Worm (Caenorhabditis elegans) whole organism, young adult: ENCODE data around the gene dmd-7.

Experiments
- C06A6.2 ChIP-seq: fragments of 200-800 bp; sonication (Bioruptor generic); conservative IDR thresholded peaks from 2 replicates; pipeline ENCODE4 v1.3.6; 2022; ENCODE audit warnings: missing genetic modification characterization, missing compliant biosample characterization
- D2030.7 ChIP-seq: fragments of 200-800 bp; sonication (Bioruptor generic); IDR thresholded peaks from 2 replicates; pipeline ENCODE4 v1.3.6; 2022; ENCODE audit warnings: missing genetic modification reagents, missing genetic modification characterization, missing compliant biosample characterization
- Y56A3A.18 ChIP-seq: fragments of 200-800 bp; sonication (Bioruptor generic); IDR thresholded peaks from 2 replicates; pipeline ENCODE4 v1.3.6; 2022; ENCODE audit warnings: missing genetic modification reagents, missing genetic modification characterization, missing compliant biosample characterization
- ZK185.1 ChIP-seq: sonication (generic microtip); optimal IDR thresholded peaks from 2 replicates; lab custom pipeline; 2016; ENCODE audit warnings: mild to moderate bottlenecking, missing genetic modification characterization, missing compliant biosample characterization; ENCODE audit not compliant: poor library complexity, severe bottlenecking
- ama-1 ChIP-seq, 3 experiments: fragments of 150-350 bp in 1 of 3; sonication (generic microtip) in 2 of 3; optimal IDR thresholded peaks; 2 replicates each; lab custom pipeline; 2014 to 2018; ENCODE audit warnings: missing biosample characterization in 2 of 3, missing genetic modification characterization in 2 of 3, missing genetic modification reagents in 2 of 3
- atf-7 ChIP-seq: sonication (generic microtip); optimal IDR thresholded peaks from 2 replicates; lab custom pipeline; 2017; ENCODE audit warnings: mild to moderate bottlenecking, missing genetic modification characterization, missing compliant biosample characterization
- ccch-3 ChIP-seq: fragments of 200-800 bp; sonication (Bioruptor generic); optimal IDR thresholded peaks from 2 replicates; lab custom pipeline; 2018; ENCODE audit warnings: mild to moderate bottlenecking, missing genetic modification characterization, missing compliant biosample characterization
- ceh-100 ChIP-seq: fragments of 200-800 bp; sonication (Bioruptor generic); IDR thresholded peaks from 2 replicates; pipeline ENCODE4 v1.3.6; 2022; ENCODE audit warnings: missing genetic modification reagents, missing genetic modification characterization, missing compliant biosample characterization
- ceh-40 ChIP-seq: fragments of 200-800 bp; sonication (Bioruptor generic); IDR thresholded peaks from 2 replicates; pipeline ENCODE4 v1.3.6; 2022; ENCODE audit warnings: missing genetic modification characterization, missing compliant biosample characterization
- ceh-58 ChIP-seq: fragments of 200-800 bp; sonication (Bioruptor generic); IDR thresholded peaks from 2 replicates; pipeline ENCODE4 v1.3.6; 2022; ENCODE audit warnings: missing genetic modification characterization, missing compliant biosample characterization
- ceh-91 ChIP-seq: fragments of 200-800 bp; sonication (Bioruptor generic); IDR thresholded peaks from 2 replicates; pipeline ENCODE4 v1.3.6; 2022; ENCODE audit warnings: missing genetic modification reagents, missing genetic modification characterization, missing compliant biosample characterization
- chd-7 ChIP-seq: sonication (generic microtip); optimal IDR thresholded peaks from 2 replicates; lab custom pipeline; 2016; ENCODE audit warnings: mild to moderate bottlenecking, missing genetic modification characterization, moderate library complexity, missing compliant biosample characterization
- dox-1 ChIP-seq: fragments of 200-800 bp; sonication (Bioruptor generic); IDR thresholded peaks from 2 replicates; pipeline ENCODE4 v1.3.6; 2022; ENCODE audit warnings: missing genetic modification reagents, missing genetic modification characterization, missing compliant biosample characterization
- dpff-1 ChIP-seq: sonication (generic microtip); optimal IDR thresholded peaks from 2 replicates; lab custom pipeline; 2017; ENCODE audit warnings: mild to moderate bottlenecking, missing genetic modification characterization, missing compliant biosample characterization
- efl-1 ChIP-seq: fragments of 150-350 bp; optimal IDR thresholded peaks from 2 replicates; lab custom pipeline; 2014; ENCODE audit warnings: missing biosample characterization, missing genetic modification reagents, missing genetic modification characterization
- egl-18 ChIP-seq: fragments of 200-800 bp; sonication (Bioruptor generic); IDR thresholded peaks from 2 replicates; pipeline ENCODE4 v1.3.6; 2022; ENCODE audit warnings: missing genetic modification reagents, missing genetic modification characterization, missing compliant biosample characterization
- ekl-4 ChIP-seq: fragments of 200-800 bp; sonication (Bioruptor generic); IDR thresholded peaks from 2 replicates; pipeline ENCODE4 v1.3.6; 2022; ENCODE audit warnings: missing genetic modification reagents, missing genetic modification characterization, missing compliant biosample characterization
- gei-17 ChIP-seq: fragments of 200-800 bp; sonication (Bioruptor generic); optimal IDR thresholded peaks from 2 replicates; lab custom pipeline; 2018; ENCODE audit warnings: mild to moderate bottlenecking, missing genetic modification characterization, missing compliant biosample characterization
- hlh-12 ChIP-seq: sonication (generic microtip); optimal IDR thresholded peaks from 2 replicates; lab custom pipeline; 2016; ENCODE audit warnings: missing genetic modification characterization, missing compliant biosample characterization
- hmg-1.2 ChIP-seq: fragments of 200-800 bp; sonication (Bioruptor generic); IDR thresholded peaks from 2 replicates; pipeline ENCODE4 v1.3.6; 2022; ENCODE audit warnings: missing genetic modification reagents, missing genetic modification characterization, missing compliant biosample characterization
- let-607 ChIP-seq, 2 experiments: fragments of 200-800 bp in 1 of 2; sonication (Bioruptor generic) in 1 of 2; sonication (generic microtip) in 1 of 2; optimal IDR thresholded peaks; 2 replicates each; lab custom pipeline; 2016 to 2018; ENCODE audit warnings: mild to moderate bottlenecking in 2 of 2, missing compliant biosample characterization in 2 of 2, missing genetic modification characterization in 2 of 2, moderate library complexity in 2 of 2, missing genotype in 1 of 2
- lir-1 ChIP-seq: fragments of 200-800 bp; sonication (Bioruptor generic); conservative IDR thresholded peaks from 2 replicates; pipeline ENCODE4 v1.3.6; 2022; ENCODE audit warnings: missing genetic modification reagents, missing genetic modification characterization, missing compliant biosample characterization
- lsy-27 ChIP-seq: sonication (generic microtip); optimal IDR thresholded peaks from 2 replicates; lab custom pipeline; 2017; ENCODE audit warnings: missing genetic modification characterization, mild to moderate bottlenecking, missing compliant biosample characterization, antibody characterized with exemption, missing genotype, borderline replicate concordance; ENCODE audit not compliant: insufficient read depth
- mxl-1 ChIP-seq: sonication (generic microtip); optimal IDR thresholded peaks from 2 replicates; lab custom pipeline; 2016; ENCODE audit warnings: missing genetic modification characterization, missing compliant biosample characterization
- nhr-179 ChIP-seq: sonication (generic microtip); optimal IDR thresholded peaks from 2 replicates; lab custom pipeline; 2016; ENCODE audit warnings: mild to moderate bottlenecking, missing genetic modification characterization, missing compliant biosample characterization
- nhr-80 ChIP-seq: sonication (generic microtip); optimal IDR thresholded peaks from 2 replicates; lab custom pipeline; 2016; ENCODE audit warnings: missing genetic modification characterization, missing compliant biosample characterization
- snpc-3.4 ChIP-seq: sonication (generic microtip); optimal IDR thresholded peaks from 2 replicates; lab custom pipeline; 2017; ENCODE audit warnings: missing genetic modification characterization, mild to moderate bottlenecking, missing compliant biosample characterization, antibody characterized with exemption, moderate library complexity, missing genotype, missing genetic modification reagents
- zfh-2 ChIP-seq: fragments of 200-800 bp; sonication (Bioruptor generic); conservative IDR thresholded peaks from 2 replicates; pipeline ENCODE4 v1.3.6; 2022; ENCODE audit warnings: missing genetic modification reagents, missing genetic modification characterization, missing compliant biosample characterization
- ztf-18 ChIP-seq: sonication (generic microtip); optimal IDR thresholded peaks from 2 replicates; lab custom pipeline; 2016; ENCODE audit warnings: missing genotype, mild to moderate bottlenecking, missing genetic modification characterization, missing compliant biosample characterization
- ztf-3 ChIP-seq: fragments of 200-800 bp; sonication (Bioruptor generic); optimal IDR thresholded peaks from 2 replicates; lab custom pipeline; 2018; ENCODE audit warnings: mild to moderate bottlenecking, missing genetic modification characterization, missing compliant biosample characterization
- ztf-6 ChIP-seq: fragments of 200-800 bp; sonication (Bioruptor generic); IDR thresholded peaks from 2 replicates; pipeline ENCODE4 v1.3.6; 2022; ENCODE audit warnings: missing genetic modification reagents, missing genetic modification characterization, missing compliant biosample characterization

The dmd-7 gene

DNA sequence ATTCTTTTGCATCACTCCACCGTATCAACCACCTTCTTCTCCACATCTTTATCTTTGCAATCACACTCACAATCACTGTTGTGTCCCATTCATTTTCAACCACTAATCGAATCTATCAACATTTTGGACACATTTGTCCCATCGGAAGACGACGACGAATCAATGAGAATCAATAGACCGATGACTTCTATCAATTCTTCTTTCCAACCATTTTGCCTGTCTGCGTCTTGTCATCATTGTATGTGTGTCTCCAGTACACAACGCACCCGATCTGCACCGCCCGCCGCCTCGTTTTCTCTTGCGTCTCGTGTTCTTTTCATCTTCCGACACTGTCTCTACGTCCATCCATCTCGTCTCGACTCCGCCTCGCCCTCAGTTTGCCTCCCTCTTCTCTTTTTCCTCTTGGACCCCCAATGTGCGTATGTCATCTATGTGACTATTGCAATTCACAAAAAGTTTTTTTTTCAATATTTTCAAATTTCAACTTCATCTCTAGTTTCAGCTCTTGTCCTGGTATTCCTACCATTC, at the start of gene dmd-7 (continued):
- TF ChIP-seq ekl-4 (GFP tag; lab: Robert Waterston, UW) (no peak), chd-7 (tag; lab: Kevin White, UChicago) (peak; percentile 85), Y56A3A.18 (no peak)

DNA sequence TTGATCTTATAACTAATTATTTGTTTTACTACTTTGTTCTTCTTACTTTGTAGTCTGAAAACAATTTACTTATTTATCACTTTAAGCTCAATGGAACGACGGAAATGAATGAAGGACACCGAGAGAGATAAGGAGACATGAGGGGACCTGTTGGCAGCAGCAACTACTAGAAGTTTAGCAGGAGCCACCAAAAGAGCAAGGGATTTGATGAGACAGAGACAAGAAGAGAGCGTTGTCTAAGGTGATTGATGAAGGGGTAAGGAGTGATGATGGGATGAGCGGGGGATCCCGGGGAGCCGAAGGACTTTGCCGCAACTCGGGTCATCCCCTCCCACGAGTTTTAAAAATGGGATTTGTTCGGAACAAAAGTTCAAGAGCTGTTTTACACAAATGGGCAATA, 44.2 kb upstream of the dmd-7 start, which contains the start of gene ttn-1:
Gene ttn-1 (minus strand): TSS at position 60 of the 400 bp plus-strand sequence.
- TF ChIP-seq lsy-27 (tag; lab: Kevin White, UChicago) (no peak), ztf-18 (tag; lab: Kevin White, UChicago) (no peak), egl-18 (0 out of 2 replicates have a peak, but pooled peaks have one; percentile 62), let-607 (tag; optimal IDR thresholded peaks at IDR 0.05; lab: Kevin White, UChicago) (no peak)

DNA sequence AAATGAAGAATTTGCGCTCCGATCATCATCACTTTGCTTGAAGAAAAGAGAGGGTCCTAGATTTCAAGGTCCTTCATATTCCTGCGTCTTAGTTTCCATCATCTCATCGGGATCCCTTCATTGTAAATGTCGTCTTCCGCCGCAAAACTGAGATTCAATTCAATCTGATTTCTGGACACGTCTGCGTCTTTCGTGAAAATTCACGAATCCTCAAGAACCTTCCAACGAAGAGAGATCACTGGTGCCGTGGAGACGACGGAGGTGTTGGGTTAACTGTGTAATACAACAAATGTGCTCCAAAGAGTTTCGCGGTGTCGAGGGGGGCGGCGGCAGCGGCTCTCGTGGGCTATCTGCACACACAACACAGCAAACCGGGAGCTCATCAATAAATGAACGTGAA, 42.7 kb upstream of the dmd-7 start:
- TF ChIP-seq zfh-2 (0 out of 2 replicates have a peak, but pooled peaks have one; percentile 25), atf-7 (tag; lab: Kevin White, UChicago) (no peak), dox-1 (GFP tag; lab: Robert Waterston, UW) (no peak), ceh-91 (no peak), mxl-1 (no peak), hmg-1.2 (peak; percentile 11; the same call in 1 of the 2 replicates), hlh-12 (tag; lab: Kevin White, UChicago) (no peak), efl-1 (GFP tag; lab: Kevin White, UChicago) (no peak)

DNA sequence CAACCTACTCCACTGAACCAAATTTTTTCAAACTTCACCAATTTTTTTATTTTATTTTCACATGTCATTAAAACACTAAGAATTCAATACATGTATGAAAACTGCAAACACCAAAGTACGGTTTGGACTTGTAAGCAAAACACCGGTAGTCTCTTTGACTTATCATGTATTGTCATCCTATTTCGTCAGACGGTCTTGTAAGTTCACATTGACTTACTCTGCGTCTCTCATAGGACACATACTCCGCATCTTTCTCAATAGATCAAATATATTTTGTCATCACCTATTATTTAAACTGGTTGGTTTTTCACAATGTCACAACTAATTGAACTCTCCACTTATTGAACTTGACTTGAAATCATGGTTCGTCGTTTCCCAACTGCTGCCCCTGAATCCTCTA, 40.2 kb upstream of the dmd-7 start, which contains the start of gene W06H8.2:
Gene W06H8.2 (plus strand): TSS at position 258 of the 400 bp plus-strand sequence.
- TF ChIP-seq ceh-58 (GFP tag; lab: Robert Waterston, UW) (no peak), ccch-3 (GFP tag; lab: Kevin White, UChicago) (no peak), ceh-100 (GFP tag; lab: Robert Waterston, UW) (no peak), ceh-40 (GFP tag; lab: Robert Waterston, UW) (no peak), D2030.7 (no peak)

DNA sequence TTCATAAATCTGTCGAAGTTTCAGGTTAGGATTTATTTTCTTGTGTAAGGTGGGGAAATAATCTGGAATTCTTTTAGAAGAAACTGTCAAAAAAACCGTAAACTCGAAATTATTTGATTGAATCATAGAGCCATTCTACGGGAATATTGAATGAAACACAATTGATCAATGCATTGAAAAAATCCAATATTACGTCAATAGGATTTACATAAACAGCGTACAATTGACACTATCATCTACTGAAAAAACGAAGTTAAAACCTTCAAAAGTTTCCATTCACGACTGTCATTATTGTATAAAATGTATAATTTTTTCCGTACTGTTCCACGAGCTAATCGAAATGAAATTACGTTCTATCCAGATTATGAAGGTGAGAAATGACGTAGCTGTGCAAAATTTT, 38.1 kb upstream of the dmd-7 start, which contains the start of gene rme-1:
Gene rme-1 (plus strand): TSS at position 301 of the 400 bp plus-strand sequence.
- no peak for TF ChIP-seq dpff-1 (tag; lab: Kevin White, UChicago)
- TF ChIP-seq ama-1 (optimal IDR thresholded peaks at IDR 0.05; lab: Kevin White, UChicago): no peak
- TF ChIP-seq ama-1 (GFP tag; optimal IDR thresholded peaks at IDR 0.05; lab: Kevin White, UChicago): no peak
- TF ChIP-seq ZK185.1: no peak
- TF ChIP-seq nhr-179 (tag; lab: Kevin White, UChicago): no peak
- no peak for TF ChIP-seq lir-1 (GFP tag; lab: Robert Waterston, UW)
- TF ChIP-seq gei-17 (GFP tag; lab: Kevin White, UChicago): no peak
- no peak for TF ChIP-seq snpc-3.4 (tag; lab: Kevin White, UChicago)
- no peak for TF ChIP-seq ztf-6

DNA sequence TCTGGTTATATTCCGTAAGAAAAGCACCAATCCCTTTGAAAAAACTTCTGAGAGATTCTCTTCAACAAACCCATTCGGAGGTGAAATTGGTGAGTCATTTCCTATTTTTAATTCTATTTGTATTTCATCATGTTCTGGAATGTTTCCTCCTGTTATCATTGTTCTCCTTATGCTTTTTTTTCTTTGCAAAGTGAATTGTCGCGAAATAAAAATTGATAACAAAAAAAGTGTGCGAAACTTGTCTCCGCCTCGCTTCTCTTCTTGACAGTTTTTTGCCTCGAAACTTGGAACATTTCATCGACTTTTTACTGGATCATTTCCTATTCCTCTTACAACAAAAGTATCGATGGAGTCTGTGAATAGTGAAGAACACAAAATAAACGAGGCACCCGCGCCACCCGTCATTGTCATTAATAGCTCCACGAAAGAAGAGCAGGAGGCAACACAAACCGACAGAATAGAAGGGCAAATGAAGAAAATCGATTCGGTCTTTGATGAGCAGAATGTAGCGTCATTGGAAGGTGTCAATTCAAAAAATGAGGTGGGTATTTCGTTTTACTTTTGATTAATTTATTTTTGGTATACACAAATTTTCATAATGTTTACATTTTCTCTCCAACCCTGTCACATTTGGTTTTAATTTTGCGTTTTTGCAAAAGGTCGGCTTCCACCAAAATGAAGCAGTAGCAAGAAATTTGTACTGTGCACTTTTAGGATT, 36.6 kb upstream of the dmd-7 start:
- TF ChIP-seq ztf-3 (GFP tag; lab: Kevin White, UChicago): no peak
- TF ChIP-seq zfh-2: no peak
- peak; percentile 90 for TF ChIP-seq nhr-80
- TF ChIP-seq C06A6.2 (GFP tag; lab: Robert Waterston, UW): no peak
